Worm (Caenorhabditis elegans): ENCODE measurements around the gene best-6.

The best-6 gene

ce11 chrIV:5002448-5002847, 26.4 kb downstream of the best-6 start, which contains the start of gene pes-1:
Gene pes-1, plus strand, starts transcription at chrIV:5002748.
- peak; percentile 30 for TF ChIP-seq zip-8 (tag; optimal IDR thresholded peaks at IDR 0.05)
- TF ChIP-seq ces-1 (GFP tag; optimal IDR thresholded peaks at IDR 0.05) = no peak

ce11 chrIV:4996956-4997355, 31.9 kb downstream of the best-6 start:
- TF ChIP-seq unc-62 (GFP tag; optimal IDR thresholded peaks at IDR 0.05) = no peak
- no peak for TF ChIP-seq bed-3 (GFP tag; optimal IDR thresholded peaks at IDR 0.05)
- TF ChIP-seq M03D4.4 (tag; optimal IDR thresholded peaks at IDR 0.05) = no peak
- no peak for TF ChIP-seq hlh-1 (tag; optimal IDR thresholded peaks at IDR 0.05)
- no peak for TF ChIP-seq elt-3 (tag; optimal IDR thresholded peaks at IDR 0.05)
- TF ChIP-seq flh-1 (GFP tag; optimal IDR thresholded peaks at IDR 0.05) = no peak
- TF ChIP-seq cnd-1 (tag; optimal IDR thresholded peaks at IDR 0.05) = no peak
- no peak for TF ChIP-seq mls-2 (tag; optimal IDR thresholded peaks at IDR 0.05)
- no peak for TF ChIP-seq sptf-1 (tag; optimal IDR thresholded peaks at IDR 0.05)
- TF ChIP-seq ztf-11 (tag; optimal IDR thresholded peaks at IDR 0.05) = no peak
- no peak for TF ChIP-seq mab-5 (tag; optimal IDR thresholded peaks at IDR 0.05)
- no peak for TF ChIP-seq unc-120 (tag; optimal IDR thresholded peaks at IDR 0.05; ENCODE audit: poor library complexity, severe bottlenecking)
- TF ChIP-seq nhr-28 (tag; optimal IDR thresholded peaks at IDR 0.05) = no peak
- TF ChIP-seq nhr-237 (tag; optimal IDR thresholded peaks at IDR 0.05) = no peak
- TF ChIP-seq nhr-2 (tag; optimal IDR thresholded peaks at IDR 0.05) = no peak
- no peak for TF ChIP-seq drap-1 (GFP tag; optimal IDR thresholded peaks at IDR 0.05)
- TF ChIP-seq nhr-12 (tag; optimal IDR thresholded peaks at IDR 0.05) = no peak
- TF ChIP-seq pha-4 (tag; optimal IDR thresholded peaks at IDR 0.05) = no peak
- TF ChIP-seq lin-13 (tag; optimal IDR thresholded peaks at IDR 0.05) = no peak

DNA sequence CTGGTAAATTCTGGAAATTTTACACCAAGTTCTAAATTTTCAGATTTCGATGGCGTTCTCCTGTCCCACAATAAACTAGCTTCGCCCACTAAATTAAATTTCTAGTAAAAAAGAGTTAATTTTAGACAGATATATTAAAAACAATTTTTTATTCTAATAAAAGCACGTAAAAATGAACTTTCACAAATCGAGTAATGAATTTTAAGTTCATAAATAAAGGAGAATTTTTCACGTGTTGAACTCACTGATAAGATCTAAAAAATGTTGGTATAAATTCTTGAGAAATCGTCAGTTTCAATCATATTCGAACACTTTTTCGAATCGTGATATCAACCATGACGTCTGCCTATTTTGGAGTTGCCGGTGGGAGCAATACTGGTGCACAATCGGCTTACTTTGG, 33.0 kb downstream of the best-6 start, which contains the start of gene ssq-2:
ssq-2 (plus strand) TSS at position 301 of the 400 bp plus-strand sequence.
- TF ChIP-seq sem-2 (GFP tag; optimal IDR thresholded peaks at IDR 0.05) (no peak), ztf-11 (tag; optimal IDR thresholded peaks at IDR 0.05) (no peak), mls-2 (tag; optimal IDR thresholded peaks at IDR 0.05) (no peak), cnd-1 (tag; optimal IDR thresholded peaks at IDR 0.05) (no peak), nhr-237 (tag; optimal IDR thresholded peaks at IDR 0.05) (no peak), unc-39 (tag; optimal IDR thresholded peaks at IDR 0.05) (no peak), lsy-2 (tag; optimal IDR thresholded peaks at IDR 0.05) (no peak), hlh-1 (tag; optimal IDR thresholded peaks at IDR 0.05) (no peak), ceh-39 (tag; optimal IDR thresholded peaks at IDR 0.05) (no peak), sptf-1 (tag; optimal IDR thresholded peaks at IDR 0.05) (no peak), nhr-76 (tag; optimal IDR thresholded peaks at IDR 0.05) (no peak)

- no peak for TF ChIP-seq ceh-39 (tag; optimal IDR thresholded peaks at IDR 0.05)
- TF ChIP-seq zip-8 (tag; optimal IDR thresholded peaks at IDR 0.05) = no peak
- no peak for TF ChIP-seq lin-13 (tag; optimal IDR thresholded peaks at IDR 0.05)
- no peak for TF ChIP-seq mab-5 (tag; optimal IDR thresholded peaks at IDR 0.05)
- TF ChIP-seq nhr-28 (tag; optimal IDR thresholded peaks at IDR 0.05) = no peak
- no peak for TF ChIP-seq snpc-4 (tag; optimal IDR thresholded peaks at IDR 0.05)
- no peak for TF ChIP-seq ceh-43 (GFP tag; optimal IDR thresholded peaks at IDR 0.05)
- no peak for TF ChIP-seq flh-1 (GFP tag; optimal IDR thresholded peaks at IDR 0.05)
- no peak for TF ChIP-seq lsy-2 (tag; optimal IDR thresholded peaks at IDR 0.05)
- no peak for TF ChIP-seq M03D4.4 (tag; optimal IDR thresholded peaks at IDR 0.05)
- no peak for TF ChIP-seq ces-1 (GFP tag; optimal IDR thresholded peaks at IDR 0.05)
- TF ChIP-seq sptf-1 (tag; optimal IDR thresholded peaks at IDR 0.05) = no peak
- no peak for TF ChIP-seq sem-2 (GFP tag; optimal IDR thresholded peaks at IDR 0.05)
- no peak for TF ChIP-seq ztf-11 (tag; optimal IDR thresholded peaks at IDR 0.05)
- no peak for TF ChIP-seq bed-3 (GFP tag; optimal IDR thresholded peaks at IDR 0.05)
Measured at ce11 chrIV:4993128-4993527, 35.8 kb downstream of the best-6 start.

- TF ChIP-seq lin-32 (GFP tag; optimal IDR thresholded peaks at IDR 0.05) = no peak
- TF ChIP-seq nhr-237 (tag; optimal IDR thresholded peaks at IDR 0.05) = no peak
- no peak for TF ChIP-seq mab-5 (tag; optimal IDR thresholded peaks at IDR 0.05)
- no peak for TF ChIP-seq nhr-28 (tag; optimal IDR thresholded peaks at IDR 0.05)
- TF ChIP-seq cnd-1 (tag; optimal IDR thresholded peaks at IDR 0.05) = no peak
- TF ChIP-seq mls-2 (tag; optimal IDR thresholded peaks at IDR 0.05) = no peak
- TF ChIP-seq ceh-83 (GFP tag; optimal IDR thresholded peaks at IDR 0.05) = no peak
- no peak for TF ChIP-seq snpc-4 (tag; optimal IDR thresholded peaks at IDR 0.05)
- no peak for TF ChIP-seq elt-1 (tag; optimal IDR thresholded peaks at IDR 0.05; ENCODE audit: borderline replicate concordance, insufficient read depth)
- TF ChIP-seq nhr-2 (tag; optimal IDR thresholded peaks at IDR 0.05) = no peak
Measured at ce11 chrIV:4992089-4992488, 36.8 kb downstream of the best-6 start, which contains the start of gene str-162. Gene str-162, plus strand, starts transcription at chrIV:4992389.
